Worm (Caenorhabditis elegans) whole organism, L1 larva: Measurements from ENCODE around the gene F07F6.4.
A peak's percentile ranks its signal among the peaks of the same experiment; 100 is the strongest.

ENCODE experiments used
- C16A3.4 ChIP-seq: fragments of 150-350 bp; optimal IDR thresholded peaks from 2 replicates; lab custom pipeline; 2014; ENCODE audit warnings: missing biosample characterization, missing genetic modification characterization
- C34B4.2 ChIP-seq: sonication (generic microtip); optimal IDR thresholded peaks from 2 replicates; lab custom pipeline; 2017; ENCODE audit warnings: mild to moderate bottlenecking, missing genetic modification characterization, missing compliant biosample characterization
- F16B12.6 ChIP-seq: fragments of 150-350 bp; optimal IDR thresholded peaks from 2 replicates; lab custom pipeline; 2014; ENCODE audit warnings: missing biosample characterization, missing genetic modification characterization
- aha-1 ChIP-seq: fragments of 150-350 bp; optimal IDR thresholded peaks from 2 replicates; lab custom pipeline; 2014; ENCODE audit warnings: missing biosample characterization, missing genetic modification characterization
- alr-1 ChIP-seq: fragments of 200-800 bp; sonication (Bioruptor generic); optimal IDR thresholded peaks from 2 replicates; lab custom pipeline; 2018; ENCODE audit warnings: borderline replicate concordance, mild to moderate bottlenecking, missing genetic modification characterization, missing compliant biosample characterization
- ama-1 ChIP-seq: fragments of 150-350 bp; optimal IDR thresholded peaks from 2 replicates; lab custom pipeline; 2014
- blmp-1 ChIP-seq: fragments of 150-350 bp; optimal IDR thresholded peaks from 2 replicates; lab custom pipeline; 2014; ENCODE audit warnings: missing biosample characterization, missing genetic modification characterization
- ceh-63 ChIP-seq: fragments of 200-800 bp; sonication (Bioruptor generic); optimal IDR thresholded peaks from 2 replicates; lab custom pipeline; 2018; ENCODE audit warnings: mild to moderate bottlenecking, missing genetic modification characterization, missing compliant biosample characterization
- ceh-8 ChIP-seq: fragments of 200-800 bp; sonication (Bioruptor generic); optimal IDR thresholded peaks from 2 replicates; lab custom pipeline; 2018; ENCODE audit warnings: mild to moderate bottlenecking, missing genetic modification characterization, moderate library complexity, missing compliant biosample characterization
- ces-1 ChIP-seq: fragments of 150-350 bp; optimal IDR thresholded peaks from 2 replicates; lab custom pipeline; 2014; ENCODE audit warnings: missing biosample characterization, missing genetic modification reagents, missing genetic modification characterization
- dpl-1 ChIP-seq, 3 experiments: fragments of 150-350 bp in 2 of 3; sonication (generic microtip) in 1 of 3; optimal IDR thresholded peaks; 2 replicates each; lab custom pipeline; 2014 to 2017; ENCODE audit warnings: missing biosample characterization in 3 of 3, missing genetic modification characterization in 3 of 3, missing genetic modification reagents in 3 of 3
- efl-1 ChIP-seq, 4 experiments: fragments of 150-350 bp; optimal IDR thresholded peaks in 3 of 4; peaks in 1 of 4; 1 replicate in 1 of 4; 2 replicates in 3 of 4; lab custom pipeline; 2014; ENCODE audit warnings: missing biosample characterization in 2 of 4, missing genetic modification characterization in 2 of 4, missing genetic modification reagents in 2 of 4
- efl-3 ChIP-seq: fragments of 200-800 bp; sonication (Bioruptor generic); optimal IDR thresholded peaks from 2 replicates; lab custom pipeline; 2018; ENCODE audit warnings: mild to moderate bottlenecking, missing genetic modification characterization, missing compliant biosample characterization
- fkh-10 ChIP-seq: sonication (generic microtip); optimal IDR thresholded peaks from 2 replicates; lab custom pipeline; 2017; ENCODE audit warnings: missing biosample characterization, missing genetic modification reagents, missing genetic modification characterization
- fkh-4 ChIP-seq: sonication (generic microtip); optimal IDR thresholded peaks from 2 replicates; lab custom pipeline; 2016; ENCODE audit warnings: missing compliant biosample characterization, missing genetic modification characterization, borderline replicate concordance
- fos-1 ChIP-seq: fragments of 150-350 bp; optimal IDR thresholded peaks from 2 replicates; lab custom pipeline; 2014; ENCODE audit warnings: missing biosample characterization, missing genetic modification characterization
- grh-1 ChIP-seq: fragments of 200-800 bp; sonication (Bioruptor generic); IDR thresholded peaks from 2 replicates; pipeline ENCODE4 v1.3.6; 2022; ENCODE audit warnings: missing genetic modification reagents, missing genetic modification characterization, missing compliant biosample characterization
- hlh-17 ChIP-seq: fragments of 200-800 bp; sonication (Bioruptor generic); optimal IDR thresholded peaks from 2 replicates; lab custom pipeline; 2018; ENCODE audit warnings: missing genetic modification characterization, mild to moderate bottlenecking, missing compliant biosample characterization, moderate library complexity, borderline replicate concordance
- irx-1 ChIP-seq: sonication (generic microtip); optimal IDR thresholded peaks from 2 replicates; lab custom pipeline; 2016; ENCODE audit warnings: missing genetic modification characterization, missing compliant biosample characterization
- lin-14 ChIP-seq: fragments of 200-800 bp; sonication (Bioruptor generic); optimal IDR thresholded peaks from 2 replicates; lab custom pipeline; 2018; ENCODE audit warnings: mild to moderate bottlenecking, missing genetic modification characterization, moderate library complexity, missing compliant biosample characterization
- lin-15B ChIP-seq: fragments of 150-350 bp; sonication (generic microtip); optimal IDR thresholded peaks from 3 replicates; lab custom pipeline; 2014; ENCODE audit warnings: missing biosample characterization, missing genetic modification characterization
- lin-39 ChIP-seq: fragments of 150-350 bp; optimal IDR thresholded peaks from 2 replicates; lab custom pipeline; 2014; ENCODE audit warnings: missing biosample characterization, missing genetic modification reagents, missing genetic modification characterization
- lir-3 ChIP-seq: sonication (generic microtip); optimal IDR thresholded peaks from 2 replicates; lab custom pipeline; 2016; ENCODE audit warnings: mild to moderate bottlenecking, missing genetic modification characterization, moderate library complexity, missing compliant biosample characterization; ENCODE audit not compliant: poor library complexity
- lsy-2 ChIP-seq, 2 experiments: fragments of 150-350 bp; optimal IDR thresholded peaks; 2 replicates each; lab custom pipeline; 2014; ENCODE audit warnings: missing biosample characterization in 2 of 2, missing genetic modification characterization in 2 of 2
- mef-2 ChIP-seq: fragments of 150-350 bp; optimal IDR thresholded peaks from 2 replicates; lab custom pipeline; 2014; ENCODE audit warnings: missing biosample characterization, missing genetic modification characterization
- nhr-11 ChIP-seq: fragments of 150-350 bp; optimal IDR thresholded peaks from 2 replicates; lab custom pipeline; 2014; ENCODE audit warnings: missing biosample characterization, missing genetic modification characterization
- nhr-12 ChIP-seq: sonication (generic microtip); optimal IDR thresholded peaks from 2 replicates; lab custom pipeline; 2017; ENCODE audit warnings: missing biosample characterization, missing genetic modification characterization
- nhr-19 ChIP-seq: fragments of 200-800 bp; sonication (Bioruptor generic); conservative IDR thresholded peaks from 2 replicates; pipeline ENCODE4 v1.3.6; 2022; ENCODE audit warnings: missing genetic modification characterization, missing compliant biosample characterization
- nhr-47 ChIP-seq: sonication (generic microtip); optimal IDR thresholded peaks from 2 replicates; lab custom pipeline; 2016; ENCODE audit warnings: mild to moderate bottlenecking, missing genetic modification characterization, moderate library complexity, missing compliant biosample characterization
- nhr-71 ChIP-seq: sonication (generic microtip); optimal IDR thresholded peaks from 2 replicates; lab custom pipeline; 2016; ENCODE audit warnings: mild to moderate bottlenecking, missing genetic modification characterization, moderate library complexity, missing compliant biosample characterization
- nhr-84 ChIP-seq: sonication (generic microtip); optimal IDR thresholded peaks from 2 replicates; lab custom pipeline; 2017; ENCODE audit warnings: missing biosample characterization, missing genetic modification characterization
- nhr-85 ChIP-seq: sonication (generic microtip); peaks from one replicate; lab custom pipeline; 2016; ENCODE audit warnings: missing genetic modification characterization, inconsistent platforms, missing compliant biosample characterization
- nhr-90 ChIP-seq: sonication (generic microtip); optimal IDR thresholded peaks from 2 replicates; lab custom pipeline; 2016; ENCODE audit warnings: mild to moderate bottlenecking, missing genetic modification characterization, missing compliant biosample characterization; ENCODE audit not compliant: poor library complexity
- rnt-1 ChIP-seq: sonication (generic microtip); optimal IDR thresholded peaks from 2 replicates; lab custom pipeline; 2016; ENCODE audit warnings: mild to moderate bottlenecking, missing genetic modification characterization, moderate library complexity, missing compliant biosample characterization
- sox-4 ChIP-seq: sonication (generic microtip); optimal IDR thresholded peaks from 2 replicates; lab custom pipeline; 2016; ENCODE audit warnings: missing genetic modification characterization, missing compliant biosample characterization
- sptf-1 ChIP-seq: fragments of 150-350 bp; optimal IDR thresholded peaks from 2 replicates; lab custom pipeline; 2014; ENCODE audit warnings: missing biosample characterization, missing genetic modification characterization
- sup-37 ChIP-seq: fragments of 200-800 bp; sonication (Bioruptor generic); optimal IDR thresholded peaks from 2 replicates; lab custom pipeline; 2018; ENCODE audit warnings: mild to moderate bottlenecking, missing genetic modification characterization, missing compliant biosample characterization
- swsn-7 ChIP-seq: sonication (generic microtip); optimal IDR thresholded peaks from 2 replicates; lab custom pipeline; 2016; ENCODE audit warnings: missing genetic modification characterization, missing compliant biosample characterization
- tbx-2 ChIP-seq: sonication (generic microtip); optimal IDR thresholded peaks from 2 replicates; lab custom pipeline; 2016; ENCODE audit warnings: missing genetic modification characterization, missing compliant biosample characterization
- unc-62 ChIP-seq: fragments of 150-350 bp; optimal IDR thresholded peaks from 2 replicates; lab custom pipeline; 2014; ENCODE audit warnings: missing biosample characterization, missing genetic modification reagents, missing genetic modification characterization
- xbp-1 ChIP-seq: sonication (generic microtip); optimal IDR thresholded peaks from 2 replicates; lab custom pipeline; 2016; ENCODE audit warnings: missing genetic modification characterization, missing compliant biosample characterization
- zag-1 ChIP-seq: fragments of 150-350 bp; optimal IDR thresholded peaks from 2 replicates; lab custom pipeline; 2014; ENCODE audit warnings: missing biosample characterization, missing genetic modification characterization
- ztf-4 ChIP-seq: fragments of 150-350 bp; optimal IDR thresholded peaks from 2 replicates; lab custom pipeline; 2014; ENCODE audit warnings: missing biosample characterization, missing genetic modification characterization

The F07F6.4 gene

DNA sequence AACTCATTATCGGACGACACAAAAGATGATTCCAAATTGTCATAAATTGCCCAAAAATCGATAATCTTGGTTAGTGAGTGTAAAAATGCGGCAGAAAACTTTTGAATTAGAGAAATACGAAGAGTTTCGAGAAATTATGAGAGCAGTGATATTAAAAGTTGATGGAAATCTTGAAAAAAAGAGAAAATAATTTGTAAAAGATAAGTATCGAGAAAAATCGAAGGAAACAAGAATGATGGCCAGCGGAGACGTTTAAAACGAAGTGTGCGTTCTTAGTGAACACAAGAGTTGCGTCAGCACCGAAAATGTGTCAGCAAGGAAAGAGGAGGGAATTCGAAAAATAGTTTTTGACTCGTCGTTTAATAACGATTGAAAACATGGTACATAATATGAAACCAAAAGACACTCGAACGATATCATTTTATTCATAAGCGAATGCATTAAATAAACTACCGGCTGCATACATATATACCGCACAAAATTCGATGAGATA lies 39.5 kb downstream of the F07F6.4 start, which contains the start of gene ndx-6 (continued):
- TF ChIP-seq ama-1 (lab: Kevin White, UChicago) (peak; percentile 75), blmp-1 (tag; lab: Kevin White, UChicago) (peak; percentile 81), nhr-47 (peak; percentile 90), C16A3.4 (peak; percentile 90), nhr-12 (no peak), nhr-19 (GFP tag; lab: Robert Waterston, UW) (peak; percentile 87), zag-1 (no peak), tbx-2 (tag; lab: Kevin White, UChicago) (peak; percentile 83), efl-3 (GFP tag; lab: Kevin White, UChicago) (no peak), lin-39 (tag; lab: Kevin White, UChicago) (peak; percentile 65), nhr-11 (peak; percentile 64), aha-1 (no peak), lin-15B (tag; lab: Kevin White, UChicago) (peak; percentile 59), hlh-17 (GFP tag; lab: Kevin White, UChicago) (no peak), lir-3 (tag; lab: Kevin White, UChicago) (peak; percentile 62), F16B12.6 (peak; percentile 67), xbp-1 (peak; percentile 88), nhr-84 (tag; lab: Kevin White, UChicago) (no peak), unc-62 (GFP tag; lab: Kevin White, UChicago) (no peak), nhr-71 (tag; lab: Kevin White, UChicago) (peak; percentile 90), nhr-90 (tag; lab: Kevin White, UChicago) (peak; percentile 88), fkh-4 (tag; lab: Kevin White, UChicago) (no peak), sox-4 (tag; lab: Kevin White, UChicago) (peak; percentile 32), ceh-8 (GFP tag; lab: Kevin White, UChicago) (no peak), swsn-7 (tag; lab: Kevin White, UChicago) (peak; percentile 87), ces-1 (GFP tag; lab: Kevin White, UChicago) (no peak), C34B4.2 (no peak), irx-1 (peak; percentile 47), mef-2 (tag; lab: Kevin White, UChicago) (no peak), sptf-1 (tag; lab: Kevin White, UChicago) (no peak), fkh-10 (peak; percentile 46), alr-1 (tag; lab: Kevin White, UChicago) (no peak), grh-1 (GFP tag; lab: Robert Waterston, UW) (peak; percentile 60), rnt-1 (tag; lab: Kevin White, UChicago) (peak; percentile 93), lsy-2 (tag; optimal IDR thresholded peaks at IDR 0.05; lab: Kevin White, UChicago) (peak; percentile 90 to 92), fos-1 (peak; percentile 76), nhr-85 (tag; lab: Kevin White, UChicago) (peak; percentile 93), ztf-4 (tag; lab: Kevin White, UChicago) (peak; percentile 76), sup-37 (GFP tag; lab: Kevin White, UChicago) (no peak), lin-14 (GFP tag; lab: Kevin White, UChicago) (peak; percentile 88)

DNA sequence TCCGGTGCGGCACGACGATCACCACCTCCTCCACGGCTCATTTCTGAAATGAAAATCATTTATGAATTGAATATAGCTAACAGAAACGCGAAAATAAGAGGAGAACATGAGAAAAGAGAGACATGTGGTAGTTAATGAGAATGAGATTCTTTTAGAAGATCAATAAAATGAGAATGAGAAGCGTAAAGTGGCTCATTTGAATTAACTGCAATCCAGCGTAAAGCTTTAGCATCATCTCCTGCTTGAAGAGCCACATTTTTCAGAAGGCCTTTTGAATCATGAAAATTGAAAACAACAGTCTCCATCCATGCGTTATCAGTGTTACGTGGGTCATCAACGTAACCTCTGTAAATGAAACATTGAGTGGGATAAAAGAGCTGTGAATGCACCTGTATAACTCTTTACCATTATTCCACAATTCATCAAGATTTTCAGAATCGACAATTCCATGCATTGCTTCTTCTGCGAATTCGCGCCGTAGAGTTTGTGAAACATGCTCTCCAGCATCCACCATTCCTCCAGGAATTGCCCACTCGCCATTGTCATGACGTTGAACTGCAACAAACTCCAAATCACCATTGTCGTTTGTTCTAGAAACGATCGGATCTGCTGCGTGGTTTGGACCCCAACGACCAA lies 40.5 kb downstream of the F07F6.4 start, which contains the start of gene rsp-4:
Gene rsp-4 (minus strand): TSS at position 51 of the 636 bp plus-strand sequence.
- TF ChIP-seq dpl-1 (GFP tag; optimal IDR thresholded peaks at IDR 0.05; lab: Kevin White, UChicago): no peak
- peak; percentile 16 for TF ChIP-seq ceh-63 (GFP tag; lab: Kevin White, UChicago)
- peak; percentile 29 for TF ChIP-seq nhr-85 (tag; lab: Kevin White, UChicago)
- no peak for TF ChIP-seq efl-1 (optimal IDR thresholded peaks at IDR 0.05; lab: Kevin White, UChicago)
- peak in 1 of 2 experiments; percentile 4 for TF ChIP-seq efl-1 (GFP tag; optimal IDR thresholded peaks at IDR 0.05 in 1 of 2; lab: Kevin White, UChicago)
